Worm (Caenorhabditis elegans): ENCODE data around the gene R02F2.1.
A peak's percentile ranks its signal among the peaks of the same experiment; 100 is the strongest.

DNA sequence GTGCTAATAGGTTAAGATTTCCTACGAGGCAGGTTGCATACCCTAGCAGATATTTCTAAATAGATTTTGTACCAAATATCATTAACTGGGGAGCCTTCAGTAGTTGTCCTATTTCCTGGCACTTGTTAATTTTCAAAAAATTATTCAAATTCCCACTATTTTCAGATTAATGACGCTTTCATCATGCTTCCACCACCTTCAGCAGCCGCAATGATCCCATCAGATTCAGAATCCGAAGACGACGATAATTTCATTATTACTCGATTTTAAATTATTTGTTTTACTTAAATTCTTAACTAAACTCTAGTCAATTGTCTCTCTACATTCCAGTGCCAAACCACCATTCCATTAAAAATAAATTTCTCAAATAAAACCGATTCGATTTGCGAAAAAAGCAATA is 49.2 kb downstream of the R02F2.1 start:
- TF ChIP-seq R02D3.7 (tag; optimal IDR thresholded peaks at IDR 0.05) (no peak), ceh-16 (tag; optimal IDR thresholded peaks at IDR 0.05) (no peak), ama-1 (optimal IDR thresholded peaks at IDR 0.05) (peak; percentile 79), snpc-4 (tag; optimal IDR thresholded peaks at IDR 0.05) (no peak), unc-62 (GFP tag; optimal IDR thresholded peaks at IDR 0.05) (no peak), ztf-4 (tag; optimal IDR thresholded peaks at IDR 0.05) (peak; percentile 46), C34F6.9 (tag; optimal IDR thresholded peaks at IDR 0.05) (no peak), ZK546.5 (tag; optimal IDR thresholded peaks at IDR 0.05) (no peak)

All from whole organism, L2 larva.